Worm (Caenorhabditis elegans): ENCODE results near the gene F59F5.3.

- no peak for TF ChIP-seq lsy-2 (tag; optimal IDR thresholded peaks at IDR 0.05)
- TF ChIP-seq nhr-237 (tag; optimal IDR thresholded peaks at IDR 0.05), result no peak
- no peak for TF ChIP-seq unc-62 (GFP tag; optimal IDR thresholded peaks at IDR 0.05)
- TF ChIP-seq aly-2 (tag; optimal IDR thresholded peaks at IDR 0.05), result no peak
- no peak for TF ChIP-seq efl-1 (optimal IDR thresholded peaks at IDR 0.05)
- TF ChIP-seq efl-1 (GFP tag; optimal IDR thresholded peaks at IDR 0.05 in 1 of 2), result no peak
- TF ChIP-seq ztf-11 (tag; optimal IDR thresholded peaks at IDR 0.05), result no peak
- no peak for TF ChIP-seq zip-4 (GFP tag; optimal IDR thresholded peaks at IDR 0.05)
- TF ChIP-seq mdl-1 (tag; optimal IDR thresholded peaks at IDR 0.05), result no peak
- no peak for TF ChIP-seq sup-37 (GFP tag; optimal IDR thresholded peaks at IDR 0.05)
- no peak for TF ChIP-seq skn-1 (tag; optimal IDR thresholded peaks at IDR 0.05)
- no peak for TF ChIP-seq nhr-12 (tag; optimal IDR thresholded peaks at IDR 0.05)
- no peak for TF ChIP-seq pqm-1 (tag; optimal IDR thresholded peaks at IDR 0.05)
- TF ChIP-seq egl-27 (tag; optimal IDR thresholded peaks at IDR 0.05), result no peak
Measured at ce11 chrX:10533447-10533846, 8.8 kb downstream of the F59F5.3 start, which contains the start of gene glo-3.
